Fruit fly (Drosophila melanogaster) whole organism, embryonic: ENCODE data around the gene Tcs6.
A peak's percentile ranks its signal among the peaks of the same experiment; 100 is the strongest.

Source experiments
- Asciz ChIP-seq: fragments of 200-800 bp; sonication (Bioruptor generic); optimal IDR thresholded peaks from 2 replicates; lab custom pipeline; 2017; ENCODE audit warnings: missing biosample characterization, mild to moderate bottlenecking, missing genetic modification characterization, missing genetic modification reagents
- Blimp-1 ChIP-seq: fragments of 200-800 bp; sonication (Bioruptor generic); optimal IDR thresholded peaks from 3 replicates; lab custom pipeline; 2018; ENCODE audit warnings: missing biosample characterization, missing genetic modification characterization, mild to moderate bottlenecking, moderate library complexity, missing genetic modification reagents
- CG11085 ChIP-seq: fragments of 200-800 bp; sonication (Bioruptor generic); IDR thresholded peaks from 2 replicates; pipeline ENCODE4 v1.3.6; 2022; ENCODE audit warnings: missing biosample characterization, missing genetic modification characterization
- CG11696 ChIP-seq: fragments of 200-800 bp; sonication (Bioruptor generic); IDR thresholded peaks from 2 replicates; pipeline ENCODE4 v1.3.6; 2022; ENCODE audit warnings: missing biosample characterization, missing genetic modification characterization
- CG12769 ChIP-seq: fragments of 200-800 bp; sonication (Bioruptor generic); optimal IDR thresholded peaks from 2 replicates; lab custom pipeline; 2019; ENCODE audit warnings: missing biosample characterization, mild to moderate bottlenecking, missing genetic modification characterization, moderate library complexity
- CG13775 ChIP-seq: fragments of 200-800 bp; sonication (Bioruptor generic); optimal IDR thresholded peaks from 3 replicates; lab custom pipeline; 2017; ENCODE audit warnings: missing biosample characterization, mild to moderate bottlenecking, missing genetic modification characterization
- CG14441 ChIP-seq: fragments of 200-800 bp; sonication (Bioruptor generic); IDR thresholded peaks from 2 replicates; pipeline ENCODE4 v1.3.6; 2022; ENCODE audit warnings: missing biosample characterization, missing genetic modification characterization
- CG15479 ChIP-seq: fragments of 200-800 bp; sonication (Bioruptor generic); optimal IDR thresholded peaks from 3 replicates; lab custom pipeline; 2019; ENCODE audit warnings: missing biosample characterization, mild to moderate bottlenecking, missing genetic modification characterization, moderate library complexity
- CG16815 ChIP-seq: fragments of 200-800 bp; sonication (Bioruptor generic); optimal IDR thresholded peaks from 3 replicates; lab custom pipeline; 2017; ENCODE audit warnings: missing biosample characterization, mild to moderate bottlenecking, missing genetic modification characterization
- CG2129 ChIP-seq: fragments of 200-800 bp; sonication (Bioruptor generic); IDR thresholded peaks from 2 replicates; pipeline ENCODE4 v1.3.6; 2022; ENCODE audit warnings: missing biosample characterization, missing genetic modification characterization; ENCODE audit not compliant: partially characterized antibody
- CG2202 ChIP-seq: fragments of 200-800 bp; sonication (Bioruptor generic); optimal IDR thresholded peaks from 2 replicates; lab custom pipeline; 2018; ENCODE audit warnings: missing biosample characterization, mild to moderate bottlenecking, missing genetic modification characterization
- CG4707 ChIP-seq: fragments of 200-800 bp; sonication (Bioruptor generic); optimal IDR thresholded peaks from 2 replicates; lab custom pipeline; 2018; ENCODE audit warnings: missing biosample characterization, mild to moderate bottlenecking, missing genetic modification characterization, moderate library complexity
- CG6272 ChIP-seq: fragments of 200-800 bp; sonication (Bioruptor generic); IDR thresholded peaks from 2 replicates; pipeline ENCODE4 v1.3.6; 2022; ENCODE audit warnings: missing biosample characterization, missing genetic modification characterization
- CG6683 ChIP-seq: fragments of 200-800 bp; sonication (Bioruptor generic); optimal IDR thresholded peaks from 2 replicates; lab custom pipeline; 2017; ENCODE audit warnings: missing biosample characterization, mild to moderate bottlenecking, missing genetic modification characterization, missing genetic modification reagents
- CG6689 ChIP-seq: fragments of 200-800 bp; sonication (Bioruptor generic); IDR thresholded peaks from 2 replicates; pipeline ENCODE4 v1.3.6; 2022; ENCODE audit warnings: missing biosample characterization, missing genetic modification characterization
- CG9215 ChIP-seq: fragments of 200-800 bp; sonication (Bioruptor generic); IDR thresholded peaks from 2 replicates; pipeline ENCODE4 v1.3.6; 2022; ENCODE audit warnings: missing biosample characterization, missing genetic modification characterization
- Camta ChIP-seq: fragments of 200-800 bp; sonication (Bioruptor generic); optimal IDR thresholded peaks from 2 replicates; lab custom pipeline; 2016; ENCODE audit warnings: missing biosample characterization, missing genetic modification characterization
- D19B ChIP-seq: fragments of 200-800 bp; sonication (Bioruptor generic); optimal IDR thresholded peaks from 2 replicates; lab custom pipeline; 2017; ENCODE audit warnings: missing biosample characterization, mild to moderate bottlenecking, missing genetic modification characterization
- Doc2 ChIP-seq: fragments of 200-800 bp; sonication (Bioruptor generic); IDR thresholded peaks from 2 replicates; pipeline ENCODE4 v1.3.6; 2022; ENCODE audit warnings: missing biosample characterization, missing genetic modification characterization
- E2f1 ChIP-seq: fragments of 200-800 bp; sonication (Bioruptor generic); IDR thresholded peaks from 2 replicates; pipeline ENCODE4 v1.3.6; 2022; ENCODE audit warnings: missing biosample characterization, missing genetic modification characterization
- Fer2 ChIP-seq: fragments of 200-800 bp; sonication (Bioruptor generic); optimal IDR thresholded peaks from 2 replicates; lab custom pipeline; 2018; ENCODE audit warnings: missing biosample characterization, mild to moderate bottlenecking, missing genetic modification characterization, moderate library complexity
- HmgZ ChIP-seq: fragments of 200-800 bp; sonication (Bioruptor generic); optimal IDR thresholded peaks from 2 replicates; lab custom pipeline; 2018; ENCODE audit warnings: missing biosample characterization, mild to moderate bottlenecking, missing genetic modification characterization
- Hmr ChIP-seq: fragments of 200-800 bp; sonication (Bioruptor generic); optimal IDR thresholded peaks from 3 replicates; lab custom pipeline; 2017; ENCODE audit warnings: mild to moderate bottlenecking, missing biosample characterization, missing genetic modification reagents, missing genetic modification characterization
- Hr39 ChIP-seq: fragments of >200 bp; optimal IDR thresholded peaks from 2 replicates; lab custom pipeline; 2017
- PHDP ChIP-seq: fragments of 200-800 bp; sonication (Bioruptor generic); optimal IDR thresholded peaks from 3 replicates; lab custom pipeline; 2018; ENCODE audit warnings: missing biosample characterization, mild to moderate bottlenecking, missing genetic modification characterization, moderate library complexity
- Rfx ChIP-seq: fragments of 200-800 bp; sonication (Bioruptor generic); IDR thresholded peaks from 2 replicates; pipeline ENCODE4 v1.3.6; 2022; ENCODE audit warnings: missing biosample characterization, missing genetic modification characterization
- Six4 ChIP-seq: fragments of 200-800 bp; sonication (Bioruptor generic); optimal IDR thresholded peaks from 2 replicates; lab custom pipeline; 2016; ENCODE audit warnings: missing biosample characterization, missing genetic modification characterization
- Trl ChIP-seq, 3 experiments: fragments of >200 bp in 2 of 3; fragments of 200-800 bp in 1 of 3; sonication (Bioruptor generic) in 1 of 3; optimal IDR thresholded peaks; 2 replicates in 1 of 3; 3 replicates in 2 of 3; lab custom pipeline; 2016 to 2017; ENCODE audit warnings: missing biosample characterization in 1 of 3, missing genetic modification characterization in 1 of 3
- Usf ChIP-seq: fragments of 200-800 bp; sonication (Bioruptor generic); optimal IDR thresholded peaks from 2 replicates; lab custom pipeline; 2017; ENCODE audit warnings: missing genotype, missing biosample characterization, missing genetic modification characterization
- ac ChIP-seq: fragments of 200-800 bp; sonication (Bioruptor generic); optimal IDR thresholded peaks from 3 replicates; lab custom pipeline; 2017; ENCODE audit warnings: missing biosample characterization, mild to moderate bottlenecking, missing genetic modification characterization
- aop ChIP-seq: fragments of 200-800 bp; sonication (Bioruptor generic); IDR thresholded peaks from 2 replicates; pipeline ENCODE4 v1.3.6; 2022; ENCODE audit warnings: missing biosample characterization, missing genetic modification characterization
- ems ChIP-seq: fragments of 200-800 bp; sonication (Bioruptor generic); optimal IDR thresholded peaks from 3 replicates; lab custom pipeline; 2016; ENCODE audit warnings: missing biosample characterization, missing genetic modification characterization
- en ChIP-seq: fragments of 200-800 bp; sonication (Bioruptor generic); optimal IDR thresholded peaks from 2 replicates; lab custom pipeline; 2016; ENCODE audit warnings: missing biosample characterization, missing genetic modification characterization
- eve ChIP-seq, 2 experiments: fragments of >200 bp; optimal IDR thresholded peaks; 2 replicates each; lab custom pipeline; 2017; ENCODE audit warnings: missing biosample characterization in 2 of 2, missing genetic modification characterization in 2 of 2
- fd102C ChIP-seq: fragments of 200-800 bp; sonication (Bioruptor generic); optimal IDR thresholded peaks from 2 replicates; lab custom pipeline; 2018; ENCODE audit warnings: missing biosample characterization, mild to moderate bottlenecking, missing genetic modification characterization, moderate library complexity
- fru ChIP-seq: fragments of >200 bp; optimal IDR thresholded peaks from 2 replicates; lab custom pipeline; 2017
- gcm2 ChIP-seq: fragments of 200-800 bp; sonication (Bioruptor generic); optimal IDR thresholded peaks from 2 replicates; lab custom pipeline; 2016; ENCODE audit warnings: missing biosample characterization, missing genetic modification characterization
- gro ChIP-seq: fragments of 200-800 bp; sonication (Bioruptor generic); optimal IDR thresholded peaks from 2 replicates; lab custom pipeline; 2016; ENCODE audit warnings: missing biosample characterization, missing genetic modification characterization
- gt ChIP-seq: fragments of 200-800 bp; sonication (Bioruptor generic); IDR thresholded peaks from 2 replicates; pipeline ENCODE4 v1.3.6; 2022; ENCODE audit warnings: missing biosample characterization, missing genetic modification characterization
- jumu ChIP-seq: fragments of 200-800 bp; sonication (Bioruptor generic); optimal IDR thresholded peaks from 3 replicates; lab custom pipeline; 2016; ENCODE audit warnings: missing biosample characterization, missing genetic modification characterization
- klu ChIP-seq: fragments of 200-800 bp; sonication (Bioruptor generic); IDR thresholded peaks from 2 replicates; pipeline ENCODE4 v1.3.6; 2022; ENCODE audit warnings: missing biosample characterization, missing genetic modification characterization
- maf-S ChIP-seq: fragments of 200-800 bp; sonication (Bioruptor generic); optimal IDR thresholded peaks from 2 replicates; lab custom pipeline; 2016; ENCODE audit warnings: missing biosample characterization, missing genetic modification characterization
- nerfin-2 ChIP-seq: fragments of 200-800 bp; sonication (Bioruptor generic); IDR thresholded peaks from 2 replicates; pipeline ENCODE4 v1.3.6; 2022; ENCODE audit warnings: missing biosample characterization, missing genetic modification characterization; ENCODE audit not compliant: partially characterized antibody
- phol ChIP-seq: fragments of 200-800 bp; sonication (Bioruptor generic); optimal IDR thresholded peaks from 3 replicates; lab custom pipeline; 2018; ENCODE audit warnings: missing biosample characterization, mild to moderate bottlenecking, missing genetic modification characterization, moderate library complexity
- pzg ChIP-seq: fragments of 200-800 bp; sonication (Bioruptor generic); optimal IDR thresholded peaks from 3 replicates; lab custom pipeline; 2018; ENCODE audit warnings: missing biosample characterization, mild to moderate bottlenecking, missing genetic modification characterization, moderate library complexity
- schlank ChIP-seq: fragments of 200-800 bp; sonication (Bioruptor generic); optimal IDR thresholded peaks from 2 replicates; lab custom pipeline; 2018; ENCODE audit warnings: missing biosample characterization, mild to moderate bottlenecking, missing genetic modification characterization
- sens ChIP-seq: fragments of 200-800 bp; sonication (Bioruptor generic); peaks from one replicate; lab custom pipeline; 2016; ENCODE audit warnings: missing biosample characterization, missing genetic modification characterization
- sim ChIP-seq: fragments of 200-800 bp; sonication (Bioruptor generic); IDR thresholded peaks from 2 replicates; pipeline ENCODE4 v1.3.6; 2022; ENCODE audit warnings: missing biosample characterization, missing genetic modification characterization
- sr ChIP-seq: fragments of 200-800 bp; sonication (Bioruptor generic); IDR thresholded peaks from 3 replicates; pipeline ENCODE4 v1.3.6; 2022; ENCODE audit warnings: missing biosample characterization, missing genetic modification characterization
- sug ChIP-seq: fragments of 200-800 bp; optimal IDR thresholded peaks from 2 replicates; lab custom pipeline; 2019; ENCODE audit warnings: missing biosample characterization, mild to moderate bottlenecking, missing genetic modification characterization, moderate library complexity
- wek ChIP-seq: fragments of 200-800 bp; sonication (Bioruptor generic); optimal IDR thresholded peaks from 3 replicates; lab custom pipeline; 2018; ENCODE audit warnings: missing biosample characterization, mild to moderate bottlenecking, missing genetic modification characterization, moderate library complexity

Gene Tcs6

dm6 chr3R:26106595-26107152, 48.7 kb upstream of the Tcs6 start, which contains the start of gene Cipc (continued):
- TF ChIP-seq en (GFP tag; lab: Kevin White, UChicago) = no peak
- TF ChIP-seq Camta = no peak
- TF ChIP-seq Fer2 = peak; percentile 45
- peak; percentile 0 for TF ChIP-seq pzg (GFP tag; lab: Kevin White, UChicago)
- TF ChIP-seq CG14441 (GFP tag; lab: Robert Waterston, UW) = peak; percentile 70
- TF ChIP-seq ac (GFP tag; lab: Kevin White, UChicago) = no peak
- no peak; the same call in 1 of the 2 replicates for TF ChIP-seq klu (GFP tag; lab: Robert Waterston, UW)
- TF ChIP-seq CG11696 (GFP tag; lab: Robert Waterston, UW) = peak; percentile 20; the same call in 1 of the 2 replicates
- no peak for TF ChIP-seq CG15479
- no peak for TF ChIP-seq Trl (optimal IDR thresholded peaks at IDR 0.05; lab: Kevin White, UChicago)
- no peak for TF ChIP-seq Trl (GFP tag; optimal IDR thresholded peaks at IDR 0.05; lab: Kevin White, UChicago)
- peak; percentile 61 for TF ChIP-seq CG6683 (GFP tag; lab: Kevin White, UChicago)
- peak; percentile 52 for TF ChIP-seq HmgZ (tag; lab: Kevin White, UChicago)
- peak; percentile 82 for TF ChIP-seq sug
- TF ChIP-seq CG6272 (GFP tag; lab: Robert Waterston, UW) = peak; percentile 45; the same call in 1 of the 2 replicates
- no peak for TF ChIP-seq gt
- peak; percentile 64 for TF ChIP-seq CG9215 (GFP tag; lab: Robert Waterston, UW)
- TF ChIP-seq D19B (GFP tag; lab: Kevin White, UChicago) = peak; percentile 63
- peak; percentile 89 for TF ChIP-seq Rfx (GFP tag; lab: Robert Waterston, UW)
- no peak for TF ChIP-seq CG2129
- peak; percentile 35 for TF ChIP-seq Six4
- TF ChIP-seq Doc2 (GFP tag; lab: Robert Waterston, UW) = no peak
- TF ChIP-seq maf-S = no peak
- TF ChIP-seq wek (GFP tag; lab: Kevin White, UChicago) = no peak
- peak; percentile 23; the same call in 1 of the 2 replicates for TF ChIP-seq aop (GFP tag; lab: Robert Waterston, UW)
- no peak for TF ChIP-seq Hr39
- TF ChIP-seq Hmr = peak; percentile 90
- peak; percentile 65 for TF ChIP-seq E2f1
- TF ChIP-seq sens (GFP tag; lab: Kevin White, UChicago) = peak; percentile 51
- TF ChIP-seq sr (GFP tag; lab: Robert Waterston, UW) = no peak
- no peak for TF ChIP-seq fru (lab: Kevin White, UChicago)
- TF ChIP-seq CG12769 (tag; lab: Kevin White, UChicago) = peak; percentile 68
- TF ChIP-seq CG6689 (GFP tag; lab: Robert Waterston, UW) = peak; percentile 78
- no peak for TF ChIP-seq jumu (GFP tag; lab: Kevin White, UChicago)
- peak; percentile 87 for TF ChIP-seq PHDP (tag; lab: Kevin White, UChicago)
- TF ChIP-seq CG16815 (GFP tag; lab: Kevin White, UChicago) = peak; percentile 35
- TF ChIP-seq Usf (GFP tag; lab: Kevin White, UChicago) = no peak
- no peak for TF ChIP-seq eve (GFP tag; optimal IDR thresholded peaks at IDR 0.05; lab: Kevin White, UChicago)
- no peak for TF ChIP-seq fd102C (GFP tag; lab: Kevin White, UChicago)
- no peak for TF ChIP-seq ems (GFP tag; lab: Kevin White, UChicago)
- peak; percentile 77 for TF ChIP-seq Asciz
- no peak for TF ChIP-seq CG11085 (GFP tag; lab: Robert Waterston, UW)
- peak; percentile 16; the same call in 1 of the 2 replicates for TF ChIP-seq sim
- TF ChIP-seq nerfin-2 (GFP tag; lab: Robert Waterston, UW) = no peak
- TF ChIP-seq CG4707 = no peak
- TF ChIP-seq gro (GFP tag; lab: Kevin White, UChicago) = peak; percentile 89
- TF ChIP-seq gcm2 (GFP tag; lab: Kevin White, UChicago) = no peak
- peak; percentile 66 for TF ChIP-seq CG13775 (GFP tag; lab: Kevin White, UChicago)
- TF ChIP-seq CG2202 (tag; lab: Kevin White, UChicago) = peak; percentile 13
- TF ChIP-seq schlank (tag; lab: Kevin White, UChicago) = no peak
- TF ChIP-seq phol (tag; lab: Kevin White, UChicago) = peak; percentile 72
- TF ChIP-seq Blimp-1 (GFP tag; lab: Kevin White, UChicago) = peak; percentile 85
